Worm (Caenorhabditis elegans): ENCODE measurements around the gene ins-31.

ce11 chrII:3129007-3129406 is 2.2 kb downstream of the ins-31 start, which contains the start of gene chil-24:
- TF ChIP-seq lin-15B (tag; optimal IDR thresholded peaks at IDR 0.05), result no peak
- TF ChIP-seq nhr-76 (tag; optimal IDR thresholded peaks at IDR 0.05), result no peak
- TF ChIP-seq pqm-1 (tag; optimal IDR thresholded peaks at IDR 0.05), result no peak
- no peak for TF ChIP-seq unc-62 (GFP tag; optimal IDR thresholded peaks at IDR 0.05)
- no peak for TF ChIP-seq R02D3.7 (tag; optimal IDR thresholded peaks at IDR 0.05)
- TF ChIP-seq ZK546.5 (tag; optimal IDR thresholded peaks at IDR 0.05), result no peak
- no peak for TF ChIP-seq ama-1 (optimal IDR thresholded peaks at IDR 0.05)
- no peak for TF ChIP-seq aly-2 (tag; optimal IDR thresholded peaks at IDR 0.05)
- peak; percentile 53 for TF ChIP-seq pha-4 (tag; optimal IDR thresholded peaks at IDR 0.05)

Data from whole organism, L3 larva.